Worm (Caenorhabditis elegans) whole organism, midembryonic: ENCODE data around the gene F54D5.3.

Experiments used
- T22C8.4 ChIP-seq: fragments of 200-800 bp; sonication (Bioruptor generic); IDR thresholded peaks from 2 replicates; pipeline ENCODE4 v1.3.6; 2022; ENCODE audit warnings: missing genetic modification characterization, missing compliant biosample characterization
- med-1 ChIP-seq: sonication (generic microtip); optimal IDR thresholded peaks from 2 replicates; lab custom pipeline; 2017; ENCODE audit warnings: missing genetic modification characterization, mild to moderate bottlenecking, missing compliant biosample characterization, antibody characterized with exemption, missing genetic modification reagents; ENCODE audit not compliant: insufficient read depth
- ref-1 ChIP-seq: fragments of 200-800 bp; sonication (Bioruptor generic); conservative IDR thresholded peaks from 2 replicates; pipeline ENCODE4 v1.3.6; 2022; ENCODE audit warnings: missing genetic modification reagents, missing genetic modification characterization, missing compliant biosample characterization
- ztf-23 ChIP-seq: fragments of 200-800 bp; sonication (Bioruptor generic); IDR thresholded peaks from 2 replicates; pipeline ENCODE4 v1.3.6; 2022; ENCODE audit warnings: missing genetic modification reagents, missing genetic modification characterization, missing compliant biosample characterization

DNA sequence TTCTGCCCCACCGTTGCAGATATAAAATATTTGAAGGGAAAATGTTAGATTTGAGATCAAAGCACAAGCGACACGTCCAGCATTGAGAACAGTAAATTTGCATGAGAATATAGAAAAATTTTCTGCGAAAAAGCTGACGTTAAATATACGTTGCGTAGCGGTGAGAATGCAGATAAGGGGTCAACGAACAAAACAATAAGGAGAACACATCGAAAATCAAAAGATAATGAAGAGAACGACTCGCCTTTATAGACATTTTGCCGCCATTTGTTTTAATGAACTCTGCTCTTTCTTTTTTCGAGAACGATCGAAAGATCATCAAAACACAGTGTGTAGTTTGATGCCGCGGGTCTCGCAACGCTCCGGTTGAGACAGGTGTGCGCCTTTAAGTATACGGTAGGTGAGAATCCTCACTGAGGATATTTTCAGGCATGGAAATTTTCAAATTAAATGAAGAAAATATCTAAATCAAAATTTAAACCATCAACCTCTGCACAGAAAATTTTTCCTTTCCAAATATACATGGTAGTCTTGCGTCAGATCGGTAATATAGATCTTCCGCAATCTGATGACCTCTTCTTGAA is 24.6 kb downstream of the F54D5.3 start:
- TF ChIP-seq ref-1: no peak
- no peak for TF ChIP-seq ztf-23
- TF ChIP-seq med-1: no peak
- TF ChIP-seq T22C8.4 (GFP tag; lab: Robert Waterston, UW): no peak
